Worm (Caenorhabditis elegans) whole organism, L2 larva: ENCODE measurements around the gene F13H8.12.

Experiments used
- F13H6.1 ChIP-seq: sonication (generic microtip); optimal IDR thresholded peaks from 2 replicates; lab custom pipeline; 2016; ENCODE audit warnings: missing genetic modification characterization, missing compliant biosample characterization
- ama-1 ChIP-seq: fragments of 150-350 bp; optimal IDR thresholded peaks from 2 replicates; lab custom pipeline; 2018; ENCODE audit warnings: inconsistent platforms
- ceh-82 ChIP-seq: fragments of 150-350 bp; optimal IDR thresholded peaks from 2 replicates; lab custom pipeline; 2014; ENCODE audit warnings: missing biosample characterization, missing genetic modification characterization
- crh-2 ChIP-seq: sonication (generic microtip); optimal IDR thresholded peaks from 2 replicates; lab custom pipeline; 2017; ENCODE audit warnings: missing biosample characterization, missing genetic modification characterization
- elt-1 ChIP-seq: fragments of 150-350 bp; optimal IDR thresholded peaks from 2 replicates; lab custom pipeline; 2014; ENCODE audit warnings: missing biosample characterization, missing genetic modification characterization
- skn-1 ChIP-seq: sonication (generic microtip); optimal IDR thresholded peaks from 2 replicates; lab custom pipeline; 2017; ENCODE audit warnings: missing biosample characterization, missing genetic modification characterization

ce11 chrII:6247011-6247410, 15.3 kb upstream of the F13H8.12 start, which contains the start of gene T24H7.2:
- no peak for TF ChIP-seq elt-1 (tag; lab: Kevin White, UChicago)
- TF ChIP-seq ama-1 (lab: Kevin White, UChicago) = no peak
- TF ChIP-seq crh-2 = no peak
- no peak for TF ChIP-seq skn-1
- no peak for TF ChIP-seq F13H6.1
- TF ChIP-seq ceh-82 (tag; lab: Kevin White, UChicago) = no peak
